Worm (Caenorhabditis elegans) whole organism, L1 larva: ENCODE results near the gene hpo-7.

ENCODE experiments used
- F16B12.6 ChIP-seq: fragments of 150-350 bp; optimal IDR thresholded peaks from 2 replicates; lab custom pipeline; 2014; ENCODE audit warnings: missing biosample characterization, missing genetic modification characterization
- Y116A8C.19 ChIP-seq: sonication (generic microtip); optimal IDR thresholded peaks from 2 replicates; lab custom pipeline; 2016; ENCODE audit warnings: missing compliant biosample characterization, missing genetic modification characterization, borderline replicate concordance
- ama-1 ChIP-seq: fragments of 150-350 bp; optimal IDR thresholded peaks from 2 replicates; lab custom pipeline; 2014
- ceh-63 ChIP-seq: fragments of 200-800 bp; sonication (Bioruptor generic); optimal IDR thresholded peaks from 2 replicates; lab custom pipeline; 2018; ENCODE audit warnings: mild to moderate bottlenecking, missing genetic modification characterization, missing compliant biosample characterization
- ceh-8 ChIP-seq: fragments of 200-800 bp; sonication (Bioruptor generic); optimal IDR thresholded peaks from 2 replicates; lab custom pipeline; 2018; ENCODE audit warnings: mild to moderate bottlenecking, missing genetic modification characterization, moderate library complexity, missing compliant biosample characterization
- ces-1 ChIP-seq: fragments of 150-350 bp; optimal IDR thresholded peaks from 2 replicates; lab custom pipeline; 2014; ENCODE audit warnings: missing biosample characterization, missing genetic modification reagents, missing genetic modification characterization
- dpl-1 ChIP-seq, 3 experiments: fragments of 150-350 bp in 2 of 3; sonication (generic microtip) in 1 of 3; optimal IDR thresholded peaks; 2 replicates each; lab custom pipeline; 2014 to 2017; ENCODE audit warnings: missing biosample characterization in 3 of 3, missing genetic modification characterization in 3 of 3, missing genetic modification reagents in 3 of 3
- efl-1 ChIP-seq, 4 experiments: fragments of 150-350 bp; optimal IDR thresholded peaks in 3 of 4; peaks in 1 of 4; 1 replicate in 1 of 4; 2 replicates in 3 of 4; lab custom pipeline; 2014; ENCODE audit warnings: missing biosample characterization in 2 of 4, missing genetic modification characterization in 2 of 4, missing genetic modification reagents in 2 of 4
- elt-2 ChIP-seq: sonication (generic microtip); optimal IDR thresholded peaks from 2 replicates; lab custom pipeline; 2016; ENCODE audit warnings: missing genetic modification characterization, mild to moderate bottlenecking, inconsistent platforms, missing compliant biosample characterization, missing genetic modification reagents
- isw-1 ChIP-seq: fragments of 200-800 bp; sonication (Bioruptor generic); IDR thresholded peaks from 2 replicates; pipeline ENCODE4 v1.3.6; 2022; ENCODE audit warnings: missing genetic modification characterization, missing compliant biosample characterization
- jun-1 ChIP-seq: fragments of 150-350 bp; optimal IDR thresholded peaks from 2 replicates; lab custom pipeline; 2014; ENCODE audit warnings: missing biosample characterization, missing genetic modification reagents, missing genetic modification characterization
- lin-13 ChIP-seq: fragments of 150-350 bp; optimal IDR thresholded peaks from 2 replicates; lab custom pipeline; 2014; ENCODE audit warnings: missing biosample characterization, missing genetic modification reagents, missing genetic modification characterization
- lin-35 ChIP-seq, 2 experiments: fragments of 150-350 bp; optimal IDR thresholded peaks; 2 replicates each; lab custom pipeline; 2014; ENCODE audit warnings: missing biosample characterization in 2 of 2, missing genetic modification characterization in 2 of 2, missing genetic modification reagents in 2 of 2
- mab-9 ChIP-seq: fragments of 200-800 bp; sonication (Bioruptor generic); IDR thresholded peaks from 2 replicates; pipeline ENCODE4 v1.3.6; 2022; ENCODE audit warnings: missing genetic modification reagents, missing genetic modification characterization, missing compliant biosample characterization
- mef-2 ChIP-seq: fragments of 150-350 bp; optimal IDR thresholded peaks from 2 replicates; lab custom pipeline; 2014; ENCODE audit warnings: missing biosample characterization, missing genetic modification characterization
- nhr-19 ChIP-seq: fragments of 200-800 bp; sonication (Bioruptor generic); conservative IDR thresholded peaks from 2 replicates; pipeline ENCODE4 v1.3.6; 2022; ENCODE audit warnings: missing genetic modification characterization, missing compliant biosample characterization
- nhr-76 ChIP-seq: sonication (generic microtip); optimal IDR thresholded peaks from 2 replicates; lab custom pipeline; 2017; ENCODE audit warnings: missing biosample characterization, missing genetic modification characterization
- pqm-1 ChIP-seq: sonication (generic microtip); optimal IDR thresholded peaks from 3 replicates; lab custom pipeline; 2017; ENCODE audit warnings: missing biosample characterization, missing genetic modification characterization
- rnt-1 ChIP-seq: sonication (generic microtip); optimal IDR thresholded peaks from 2 replicates; lab custom pipeline; 2016; ENCODE audit warnings: mild to moderate bottlenecking, missing genetic modification characterization, moderate library complexity, missing compliant biosample characterization
- snu-23 ChIP-seq: sonication (generic microtip); optimal IDR thresholded peaks from 2 replicates; lab custom pipeline; 2016; ENCODE audit warnings: missing genetic modification characterization, missing compliant biosample characterization
- sptf-1 ChIP-seq: fragments of 150-350 bp; optimal IDR thresholded peaks from 2 replicates; lab custom pipeline; 2014; ENCODE audit warnings: missing biosample characterization, missing genetic modification characterization
- swsn-7 ChIP-seq: sonication (generic microtip); optimal IDR thresholded peaks from 2 replicates; lab custom pipeline; 2016; ENCODE audit warnings: missing genetic modification characterization, missing compliant biosample characterization
- tbx-2 ChIP-seq: sonication (generic microtip); optimal IDR thresholded peaks from 2 replicates; lab custom pipeline; 2016; ENCODE audit warnings: missing genetic modification characterization, missing compliant biosample characterization
- unc-86 ChIP-seq: sonication (generic microtip); optimal IDR thresholded peaks from 2 replicates; lab custom pipeline; 2016; ENCODE audit warnings: missing genetic modification characterization, missing compliant biosample characterization
- unc-98 ChIP-seq: fragments of 200-800 bp; sonication (Bioruptor generic); IDR thresholded peaks from 2 replicates; pipeline ENCODE4 v1.3.6; 2022; ENCODE audit warnings: missing genetic modification characterization, missing compliant biosample characterization
- vab-15 ChIP-seq: sonication (generic microtip); optimal IDR thresholded peaks from 2 replicates; lab custom pipeline; 2017; ENCODE audit warnings: missing genotype, mild to moderate bottlenecking, missing genetic modification characterization, missing compliant biosample characterization
- xbp-1 ChIP-seq: sonication (generic microtip); optimal IDR thresholded peaks from 2 replicates; lab custom pipeline; 2016; ENCODE audit warnings: missing genetic modification characterization, missing compliant biosample characterization
- zag-1 ChIP-seq: fragments of 150-350 bp; optimal IDR thresholded peaks from 2 replicates; lab custom pipeline; 2014; ENCODE audit warnings: missing biosample characterization, missing genetic modification characterization
- ztf-4 ChIP-seq: fragments of 150-350 bp; optimal IDR thresholded peaks from 2 replicates; lab custom pipeline; 2014; ENCODE audit warnings: missing biosample characterization, missing genetic modification characterization

The hpo-7 gene

DNA sequence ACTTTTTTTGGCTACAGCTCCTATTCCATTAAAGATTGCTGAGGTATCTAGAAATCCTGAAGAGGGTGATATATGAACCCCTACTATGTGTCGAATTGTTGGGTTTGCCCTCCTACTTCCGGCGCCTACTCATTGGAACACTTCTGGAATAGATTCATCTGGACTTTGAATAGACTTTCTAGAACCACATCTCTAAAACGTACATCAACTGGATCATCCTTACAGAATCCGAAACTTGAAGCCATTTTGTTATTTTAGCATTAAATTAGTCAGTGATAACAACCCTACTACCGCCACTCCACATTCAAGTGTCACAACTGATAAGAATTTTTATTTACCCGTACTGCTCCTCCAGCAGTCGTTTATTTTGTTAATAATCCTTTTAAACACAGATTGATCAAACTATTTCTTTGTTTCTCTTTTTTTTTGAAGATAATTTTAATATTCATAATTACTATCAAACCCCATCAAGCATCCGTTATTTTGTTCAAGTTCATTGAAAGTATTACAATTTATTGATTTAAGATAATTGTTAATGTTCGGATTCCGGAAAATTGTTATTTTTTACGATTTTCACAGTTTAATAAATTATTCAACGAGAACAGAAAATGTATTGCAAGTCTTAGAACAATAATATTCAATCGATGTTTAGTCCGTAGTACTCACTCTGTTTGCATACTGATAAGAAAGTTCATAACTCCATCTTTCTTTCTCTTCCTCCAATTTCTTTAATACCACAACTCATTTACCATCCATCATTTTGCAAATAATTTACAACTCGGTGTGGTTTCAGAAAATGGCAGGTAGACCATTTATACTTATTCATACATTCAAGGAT lies 36.1 kb downstream of the hpo-7 start, which contains the start of gene math-42:
Gene math-42 (plus strand): TSS at position 788 of the 838 bp plus-strand sequence.
- TF ChIP-seq elt-2 (tag; lab: Kevin White, UChicago) (peak; percentile 38), ceh-8 (no peak)

DNA sequence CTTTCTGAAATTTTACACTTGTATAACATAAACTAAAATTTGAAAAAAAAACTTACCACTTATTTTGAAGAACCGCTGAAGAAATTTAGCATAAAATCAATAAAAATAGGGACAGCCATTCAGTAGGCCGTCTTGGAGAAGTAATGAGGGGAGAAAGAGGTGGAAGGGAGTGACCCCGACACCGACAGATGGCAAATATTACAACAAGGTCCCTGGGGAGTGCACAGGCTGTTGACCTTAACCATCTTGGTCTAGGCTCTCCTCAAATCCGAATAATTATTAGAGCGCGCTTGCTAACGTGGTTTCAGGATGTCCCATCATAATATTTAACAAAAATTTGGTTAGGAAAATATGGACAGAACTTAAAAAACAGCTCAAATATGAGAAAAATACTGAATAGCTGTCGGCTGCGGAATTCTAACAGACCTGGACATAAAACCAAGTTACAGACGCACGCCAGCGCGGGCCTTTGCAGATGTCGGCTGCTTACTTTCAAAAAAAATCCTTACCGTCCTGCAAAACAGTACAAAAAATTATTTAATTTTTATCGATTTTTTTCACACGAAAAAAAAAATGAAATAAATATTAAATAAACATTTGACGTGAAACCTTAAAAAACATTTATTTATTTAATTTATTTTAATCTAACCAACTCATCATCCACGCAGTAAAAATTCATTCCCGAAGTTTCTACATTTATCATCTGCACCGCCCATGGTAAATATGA lies 40.4 kb downstream of the hpo-7 start, which contains the start of gene T16A1.2:
Gene T16A1.2 (plus strand): TSS at position 677 of the 727 bp plus-strand sequence.
- no peak for TF ChIP-seq unc-98 (GFP tag; lab: Robert Waterston, UW)
- TF ChIP-seq sptf-1 = no peak
- no peak for TF ChIP-seq nhr-19 (GFP tag; lab: Robert Waterston, UW)
- TF ChIP-seq zag-1 (tag; lab: Kevin White, UChicago) = no peak
- no peak for TF ChIP-seq ces-1
- no peak for TF ChIP-seq unc-86 (tag; lab: Kevin White, UChicago)
- no peak for TF ChIP-seq ama-1 (lab: Kevin White, UChicago)
- no peak for TF ChIP-seq elt-2 (tag; lab: Kevin White, UChicago)

DNA sequence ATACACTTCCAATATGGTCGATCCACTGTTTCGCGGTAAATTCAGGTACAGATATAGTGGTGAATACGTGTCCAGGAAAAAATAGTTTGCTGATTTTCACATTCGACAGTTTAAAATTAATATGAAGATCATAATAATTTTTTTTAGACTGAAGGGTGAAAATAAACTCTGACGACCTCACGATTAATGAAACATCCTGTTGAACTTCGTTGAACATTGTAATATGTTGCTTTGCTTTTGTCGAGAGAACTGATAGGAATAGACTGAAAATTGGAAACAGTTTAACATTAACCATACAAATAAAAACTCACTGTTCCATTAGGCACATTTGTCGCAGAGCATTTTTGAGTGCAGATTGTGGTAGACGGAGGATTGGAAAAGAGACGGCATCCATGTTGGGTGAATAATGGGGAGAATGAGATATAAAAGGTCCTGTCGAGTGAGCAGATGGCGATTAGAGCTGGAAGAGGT lies 42.0 kb downstream of the hpo-7 start, which contains the start of gene fbxb-37:
Gene fbxb-37 (minus strand): TSS at position 421 of the 471 bp plus-strand sequence.
- TF ChIP-seq isw-1 (GFP tag; lab: Robert Waterston, UW) (no peak), Y116A8C.19 (tag; lab: Kevin White, UChicago) (no peak), ama-1 (lab: Kevin White, UChicago) (no peak), ztf-4 (tag; lab: Kevin White, UChicago) (no peak), tbx-2 (tag; lab: Kevin White, UChicago) (no peak), ceh-63 (GFP tag; lab: Kevin White, UChicago) (no peak), dpl-1 (GFP tag; optimal IDR thresholded peaks at IDR 0.05; lab: Kevin White, UChicago) (no peak), rnt-1 (tag; lab: Kevin White, UChicago) (no peak), swsn-7 (tag; lab: Kevin White, UChicago) (no peak), mab-9 (GFP tag; lab: Robert Waterston, UW) (no peak), snu-23 (no peak)
- TF ChIP-seq, all 84 proteins: peak for 0

DNA sequence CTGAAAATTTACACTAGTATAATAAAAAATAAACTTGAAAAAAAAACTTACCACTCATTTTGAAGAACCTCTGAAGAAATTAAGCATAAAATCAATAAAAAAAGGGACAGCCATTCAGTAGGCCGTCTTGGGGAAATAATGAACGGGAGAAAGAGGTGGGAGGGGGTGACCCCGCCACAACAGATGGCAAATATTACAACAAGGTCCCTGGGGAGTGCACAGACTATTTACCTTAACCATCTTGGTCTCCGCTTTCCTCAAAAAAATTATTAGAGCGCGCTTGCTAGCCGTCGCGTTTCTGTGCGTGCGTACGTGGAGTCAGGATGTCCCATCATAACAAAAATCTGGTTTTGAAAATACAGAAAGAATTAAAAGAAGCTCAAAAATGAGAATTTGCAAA lies 43.5 kb downstream of the hpo-7 start, which contains the start of gene T16A1.10:
Gene T16A1.10 (minus strand): TSS at position 123 of the 400 bp plus-strand sequence.
- TF ChIP-seq efl-1 (optimal IDR thresholded peaks at IDR 0.05; lab: Kevin White, UChicago) = no peak
- peak in 1 of 2 experiments; percentile 17 for TF ChIP-seq efl-1 (GFP tag; optimal IDR thresholded peaks at IDR 0.05 in 1 of 2; lab: Kevin White, UChicago)
- no peak for TF ChIP-seq ceh-63 (GFP tag; lab: Kevin White, UChicago)

DNA sequence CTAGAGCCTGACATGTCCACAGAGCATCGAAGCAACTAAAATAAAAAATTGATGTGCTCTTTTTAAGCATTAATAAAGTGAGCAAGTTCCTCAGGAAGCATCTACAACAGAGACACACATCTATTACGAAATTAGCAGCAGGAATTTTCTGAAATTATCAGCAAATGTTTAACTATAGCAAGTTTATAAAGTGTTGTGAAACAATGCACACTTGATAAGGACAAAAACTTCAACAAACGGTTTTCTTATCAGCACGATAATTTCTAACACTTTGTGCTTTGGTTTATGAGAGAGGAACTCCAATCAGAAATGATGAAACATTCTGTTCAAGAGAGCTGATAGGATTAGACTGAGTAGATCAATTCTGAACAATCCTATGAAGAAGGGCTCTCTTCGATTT lies 44.9 kb downstream of the hpo-7 start, which contains the start of gene trpl-5:
Gene trpl-5 (minus strand): TSS at position 32 of the 400 bp plus-strand sequence.
- TF ChIP-seq unc-86 (tag; lab: Kevin White, UChicago) (no peak), nhr-76 (tag; lab: Kevin White, UChicago) (no peak), jun-1 (tag; lab: Kevin White, UChicago) (peak; percentile 59), ceh-8 (no peak), elt-2 (tag; lab: Kevin White, UChicago) (peak; percentile 94), pqm-1 (tag; lab: Kevin White, UChicago) (peak; percentile 81), F16B12.6 (tag; lab: Kevin White, UChicago) (no peak), xbp-1 (tag; lab: Kevin White, UChicago) (no peak), lin-35 (GFP tag; optimal IDR thresholded peaks at IDR 0.05; lab: Kevin White, UChicago) (peak in 1 of 2 experiments; percentile 17)

DNA sequence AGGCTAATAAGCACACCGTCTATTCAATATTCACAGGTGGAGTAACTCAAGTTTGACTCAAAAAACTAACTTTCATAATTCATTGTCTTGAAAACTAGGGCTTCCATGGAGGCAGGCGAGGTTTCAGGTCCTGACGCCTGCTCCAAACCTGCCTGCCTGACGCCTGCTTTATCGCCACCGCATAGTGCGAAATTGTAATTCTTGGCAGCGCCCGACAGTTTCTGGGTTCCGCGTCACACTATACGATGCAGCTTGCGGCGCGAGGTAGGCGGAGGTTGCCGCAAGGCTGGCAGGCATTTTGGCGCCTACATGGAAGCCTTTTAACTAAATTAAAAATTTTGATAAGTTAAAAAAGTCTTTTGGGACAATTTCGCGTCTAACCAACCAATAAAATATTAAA lies 48.3 kb downstream of the hpo-7 start:
- no peak for TF ChIP-seq vab-15 (tag; lab: Kevin White, UChicago)
- TF ChIP-seq lin-13 (GFP tag; lab: Kevin White, UChicago) = no peak
- no peak for TF ChIP-seq mef-2 (tag; lab: Kevin White, UChicago)
